Worm (Caenorhabditis elegans) whole organism, young adult: ENCODE data around the gene ZC190.6.

Source experiments
- B0261.1 ChIP-seq: sonication (generic microtip); optimal IDR thresholded peaks from 2 replicates; lab custom pipeline; 2016; ENCODE audit warnings: mild to moderate bottlenecking, missing genetic modification characterization, moderate library complexity, missing compliant biosample characterization
- B0336.3 ChIP-seq: fragments of 200-800 bp; sonication (Bioruptor generic); IDR thresholded peaks from 2 replicates; pipeline ENCODE4 v1.3.6; 2022; ENCODE audit warnings: missing genetic modification characterization, missing compliant biosample characterization
- F23B12.7 ChIP-seq: sonication (generic microtip); optimal IDR thresholded peaks from 2 replicates; lab custom pipeline; 2017; ENCODE audit warnings: missing genetic modification characterization, mild to moderate bottlenecking, missing compliant biosample characterization, antibody characterized with exemption, moderate library complexity; ENCODE audit not compliant: insufficient read depth
- F33H1.4 ChIP-seq: fragments of 200-800 bp; sonication (Bioruptor generic); IDR thresholded peaks from 2 replicates; pipeline ENCODE4 v1.3.6; 2022; ENCODE audit warnings: missing genetic modification reagents, missing genetic modification characterization, missing compliant biosample characterization
- K12H6.12 ChIP-seq: fragments of 200-800 bp; sonication (Bioruptor generic); optimal IDR thresholded peaks from 2 replicates; lab custom pipeline; 2018; ENCODE audit warnings: mild to moderate bottlenecking, missing genetic modification characterization, missing compliant biosample characterization
- Y56A3A.18 ChIP-seq: fragments of 200-800 bp; sonication (Bioruptor generic); IDR thresholded peaks from 2 replicates; pipeline ENCODE4 v1.3.6; 2022; ENCODE audit warnings: missing genetic modification reagents, missing genetic modification characterization, missing compliant biosample characterization
- Y67H2A.10 ChIP-seq: fragments of 200-800 bp; sonication (Bioruptor generic); conservative IDR thresholded peaks from 2 replicates; pipeline ENCODE4 v1.3.6; 2022; ENCODE audit warnings: missing genetic modification reagents, missing genetic modification characterization, missing compliant biosample characterization
- ZK185.1 ChIP-seq: sonication (generic microtip); optimal IDR thresholded peaks from 2 replicates; lab custom pipeline; 2016; ENCODE audit warnings: mild to moderate bottlenecking, missing genetic modification characterization, missing compliant biosample characterization; ENCODE audit not compliant: poor library complexity, severe bottlenecking
- akir-1 ChIP-seq: fragments of 200-800 bp; sonication (Bioruptor generic); optimal IDR thresholded peaks from 2 replicates; lab custom pipeline; 2018; ENCODE audit warnings: mild to moderate bottlenecking, missing genetic modification characterization, moderate library complexity, missing compliant biosample characterization
- athp-1 ChIP-seq: sonication (generic microtip); optimal IDR thresholded peaks from 2 replicates; lab custom pipeline; 2017; ENCODE audit warnings: mild to moderate bottlenecking, missing genetic modification characterization, missing compliant biosample characterization
- attf-5 ChIP-seq: fragments of 200-800 bp; sonication (Bioruptor generic); optimal IDR thresholded peaks from 2 replicates; lab custom pipeline; 2018; ENCODE audit warnings: mild to moderate bottlenecking, missing genetic modification characterization, missing compliant biosample characterization
- bed-1 ChIP-seq: fragments of 200-800 bp; sonication (Bioruptor generic); IDR thresholded peaks from 2 replicates; pipeline ENCODE4 v1.3.6; 2022; ENCODE audit warnings: missing genetic modification reagents, missing genetic modification characterization, missing compliant biosample characterization
- cebp-1 ChIP-seq, 2 experiments: fragments of 200-800 bp in 1 of 2; sonication (Bioruptor generic) in 1 of 2; sonication (generic microtip) in 1 of 2; IDR thresholded peaks in 1 of 2; optimal IDR thresholded peaks in 1 of 2; 2 replicates each; pipeline versions ENCODE4 v1.3.6 to Lab custom; 2017 to 2022; ENCODE audit warnings: missing compliant biosample characterization in 2 of 2, missing genetic modification characterization in 2 of 2, mild to moderate bottlenecking in 1 of 2, missing genetic modification reagents in 1 of 2, moderate library complexity in 1 of 2
- ceh-27 ChIP-seq: fragments of 200-800 bp; sonication (Bioruptor generic); optimal IDR thresholded peaks from 2 replicates; lab custom pipeline; 2018; ENCODE audit warnings: mild to moderate bottlenecking, missing genetic modification characterization, moderate library complexity, missing compliant biosample characterization
- egl-44 ChIP-seq: fragments of 200-800 bp; sonication (Bioruptor generic); IDR thresholded peaks from 2 replicates; pipeline ENCODE4 v1.3.6; 2022; ENCODE audit warnings: missing genetic modification reagents, missing genetic modification characterization, missing compliant biosample characterization
- fkh-3 ChIP-seq: sonication (generic microtip); optimal IDR thresholded peaks from 2 replicates; lab custom pipeline; 2016; ENCODE audit warnings: mild to moderate bottlenecking, missing genetic modification characterization, missing compliant biosample characterization
- hlh-26 ChIP-seq: fragments of 200-800 bp; sonication (Bioruptor generic); conservative IDR thresholded peaks from 2 replicates; pipeline ENCODE4 v1.3.6; 2022; ENCODE audit warnings: missing genetic modification reagents, missing genetic modification characterization, missing compliant biosample characterization
- hmg-1.2 ChIP-seq: fragments of 200-800 bp; sonication (Bioruptor generic); IDR thresholded peaks from 2 replicates; pipeline ENCODE4 v1.3.6; 2022; ENCODE audit warnings: missing genetic modification reagents, missing genetic modification characterization, missing compliant biosample characterization
- hrde-1 ChIP-seq: sonication (generic microtip); optimal IDR thresholded peaks from 2 replicates; lab custom pipeline; 2016; ENCODE audit warnings: missing genetic modification characterization, mild to moderate bottlenecking, missing compliant biosample characterization, moderate library complexity, missing genotype, missing genetic modification reagents, borderline replicate concordance
- lir-1 ChIP-seq: fragments of 200-800 bp; sonication (Bioruptor generic); conservative IDR thresholded peaks from 2 replicates; pipeline ENCODE4 v1.3.6; 2022; ENCODE audit warnings: missing genetic modification reagents, missing genetic modification characterization, missing compliant biosample characterization
- lsy-27 ChIP-seq: sonication (generic microtip); optimal IDR thresholded peaks from 2 replicates; lab custom pipeline; 2017; ENCODE audit warnings: missing genetic modification characterization, mild to moderate bottlenecking, missing compliant biosample characterization, antibody characterized with exemption, missing genotype, borderline replicate concordance; ENCODE audit not compliant: insufficient read depth
- madf-10 ChIP-seq: sonication (generic microtip); optimal IDR thresholded peaks from 2 replicates; lab custom pipeline; 2016; ENCODE audit warnings: mild to moderate bottlenecking, missing genetic modification characterization, missing compliant biosample characterization
- nfyb-1 ChIP-seq: fragments of 200-800 bp; sonication (Bioruptor generic); IDR thresholded peaks from 2 replicates; pipeline ENCODE4 v1.3.6; 2022; ENCODE audit warnings: missing genetic modification reagents, missing genetic modification characterization, missing compliant biosample characterization
- nhr-27 ChIP-seq: fragments of 200-800 bp; sonication (Bioruptor generic); optimal IDR thresholded peaks from 2 replicates; lab custom pipeline; 2018; ENCODE audit warnings: mild to moderate bottlenecking, missing genetic modification characterization, moderate library complexity, missing compliant biosample characterization
- nhr-80 ChIP-seq: sonication (generic microtip); optimal IDR thresholded peaks from 2 replicates; lab custom pipeline; 2016; ENCODE audit warnings: missing genetic modification characterization, missing compliant biosample characterization
- pbrm-1 ChIP-seq: fragments of 200-800 bp; sonication (Bioruptor generic); IDR thresholded peaks from 2 replicates; pipeline ENCODE4 v1.3.6; 2022; ENCODE audit warnings: missing genetic modification reagents, missing genetic modification characterization, missing compliant biosample characterization
- pha-4 ChIP-seq: fragments of 150-350 bp; sonication (generic microtip); optimal IDR thresholded peaks from 2 replicates; lab custom pipeline; 2014; ENCODE audit warnings: missing biosample characterization, missing genetic modification reagents, missing genetic modification characterization
- rpc-1 ChIP-seq, 2 experiments: fragments of 150-350 bp in 1 of 2; sonication (generic microtip) in 1 of 2; optimal IDR thresholded peaks; 2 replicates each; lab custom pipeline; 2014 to 2018; ENCODE audit warnings: missing biosample characterization in 1 of 2, missing genetic modification characterization in 1 of 2, missing genetic modification reagents in 1 of 2, missing genotype in 1 of 2
- sdz-38 ChIP-seq: sonication (generic microtip); optimal IDR thresholded peaks from 2 replicates; lab custom pipeline; 2016; ENCODE audit warnings: missing genotype, missing genetic modification characterization, missing compliant biosample characterization
- snpc-4 ChIP-seq, 5 experiments: fragments of 150-350 bp in 1 of 5; sonication (generic microtip) in 4 of 5; optimal IDR thresholded peaks; 2 replicates each; lab custom pipeline; 2014 to 2018; ENCODE audit warnings: missing genetic modification characterization in 5 of 5, missing biosample characterization in 3 of 5, antibody characterized with exemption in 2 of 5, mild to moderate bottlenecking in 2 of 5, missing compliant biosample characterization in 2 of 5, missing genotype in 2 of 5, moderate library complexity in 2 of 5, missing genetic modification reagents in 1 of 5
- tbp1 ChIP-seq: fragments of 200-800 bp; sonication (Bioruptor generic); optimal IDR thresholded peaks from 2 replicates; lab custom pipeline; 2018; ENCODE audit warnings: mild to moderate bottlenecking, missing genetic modification characterization, missing compliant biosample characterization
- unc-130 ChIP-seq: sonication (generic microtip); optimal IDR thresholded peaks from 2 replicates; lab custom pipeline; 2016; ENCODE audit warnings: missing genetic modification reagents, missing genetic modification characterization, missing compliant biosample characterization
- zfh-2 ChIP-seq: fragments of 200-800 bp; sonication (Bioruptor generic); conservative IDR thresholded peaks from 2 replicates; pipeline ENCODE4 v1.3.6; 2022; ENCODE audit warnings: missing genetic modification reagents, missing genetic modification characterization, missing compliant biosample characterization
- zim-3 ChIP-seq: sonication (generic microtip); optimal IDR thresholded peaks from 2 replicates; lab custom pipeline; 2017; ENCODE audit warnings: mild to moderate bottlenecking, missing genetic modification characterization, moderate library complexity, missing compliant biosample characterization
- ztf-18 ChIP-seq: sonication (generic microtip); optimal IDR thresholded peaks from 2 replicates; lab custom pipeline; 2016; ENCODE audit warnings: missing genotype, mild to moderate bottlenecking, missing genetic modification characterization, missing compliant biosample characterization
- ztf-22 ChIP-seq: fragments of 200-800 bp; sonication (Bioruptor generic); optimal IDR thresholded peaks from 2 replicates; lab custom pipeline; 2018; ENCODE audit warnings: mild to moderate bottlenecking, missing genetic modification characterization, moderate library complexity, missing compliant biosample characterization
- ztf-25 ChIP-seq: fragments of 200-800 bp; sonication (Bioruptor generic); IDR thresholded peaks from 2 replicates; pipeline ENCODE4 v1.3.6; 2022; ENCODE audit warnings: missing genetic modification reagents, missing genetic modification characterization, missing compliant biosample characterization
- ztf-6 ChIP-seq: fragments of 200-800 bp; sonication (Bioruptor generic); IDR thresholded peaks from 2 replicates; pipeline ENCODE4 v1.3.6; 2022; ENCODE audit warnings: missing genetic modification reagents, missing genetic modification characterization, missing compliant biosample characterization

The ZC190.6 gene

ce11 chrV:8635575-8635974, 41.5 kb downstream of the ZC190.6 start, which contains the start of gene oac-29:
Gene oac-29, minus strand, starts transcription at chrV:8635675.
- TF ChIP-seq tbp1 (no peak), fkh-3 (tag; lab: Kevin White, UChicago) (no peak), ztf-22 (GFP tag; lab: Kevin White, UChicago) (no peak), hrde-1 (tag; lab: Kevin White, UChicago) (no peak)

- TF ChIP-seq B0261.1 (tag; lab: Kevin White, UChicago) (no peak), zfh-2 (GFP tag; lab: Robert Waterston, UW) (no peak), akir-1 (GFP tag; lab: Kevin White, UChicago) (no peak), athp-1 (tag; lab: Kevin White, UChicago) (no peak), bed-1 (GFP tag; lab: Robert Waterston, UW) (no peak), sdz-38 (tag; lab: Kevin White, UChicago) (no peak), F33H1.4 (no peak), hlh-26 (GFP tag; lab: Robert Waterston, UW) (no peak), ZK185.1 (tag; lab: Kevin White, UChicago) (no peak), ztf-6 (GFP tag; lab: Robert Waterston, UW) (no peak), unc-130 (no peak)
- TF ChIP-seq, all 124 proteins: peak for 0
Observed at ce11 chrV:8632788-8633187, 44.3 kb downstream of the ZC190.6 start.

- no peak for TF ChIP-seq egl-44 (GFP tag; lab: Robert Waterston, UW)
- 0 out of 2 replicates have a peak, but pooled peaks have one; percentile 15 for TF ChIP-seq cebp-1 (GFP tag; IDR thresholded peaks at IDR 0.05; lab: Robert Waterston, UW)
- no peak for TF ChIP-seq cebp-1 (tag; optimal IDR thresholded peaks at IDR 0.05; lab: Kevin White, UChicago)
- peak; percentile 66; the same call in 1 of the 2 replicates for TF ChIP-seq nfyb-1
- TF ChIP-seq attf-5 (GFP tag; lab: Kevin White, UChicago) = peak; percentile 49
- TF ChIP-seq lir-1 = 0 out of 2 replicates have a peak, but pooled peaks have one; percentile 16
- TF ChIP-seq pha-4 (tag; lab: Kevin White, UChicago) = peak; percentile 26
- peak; percentile 56 for TF ChIP-seq K12H6.12
- peak; percentile 68 for TF ChIP-seq pbrm-1
- no peak for TF ChIP-seq B0336.3 (GFP tag; lab: Robert Waterston, UW)
- TF ChIP-seq hmg-1.2 (GFP tag; lab: Robert Waterston, UW) = peak; percentile 31; the same call in 1 of the 2 replicates
- TF ChIP-seq rpc-1 (optimal IDR thresholded peaks at IDR 0.05; lab: Kevin White, UChicago) = peak; percentile 31
- no peak for TF ChIP-seq rpc-1 (tag; optimal IDR thresholded peaks at IDR 0.05; lab: Kevin White, UChicago)
- TF ChIP-seq nhr-27 = no peak
- TF ChIP-seq Y56A3A.18 (GFP tag; lab: Robert Waterston, UW) = peak; percentile 41; the same call in 1 of the 2 replicates
- peak; percentile 82 for TF ChIP-seq nhr-80 (tag; lab: Kevin White, UChicago)
- TF ChIP-seq snpc-4 (GFP tag; optimal IDR thresholded peaks at IDR 0.05; lab: Kevin White, UChicago) = no peak
- peak in 1 of 4 experiments; percentile 26 for TF ChIP-seq snpc-4 (tag; optimal IDR thresholded peaks at IDR 0.05; lab: Kevin White, UChicago)
- no peak for TF ChIP-seq lsy-27 (tag; lab: Kevin White, UChicago)
- TF ChIP-seq ZK185.1 (tag; lab: Kevin White, UChicago) = peak; percentile 11
- no peak for TF ChIP-seq ceh-27 (GFP tag; lab: Kevin White, UChicago)
- 0 out of 2 replicates have a peak, but pooled peaks have one; percentile 9 for TF ChIP-seq ztf-25 (GFP tag; lab: Robert Waterston, UW)
- peak; percentile 41 for TF ChIP-seq ztf-18 (tag; lab: Kevin White, UChicago)
- peak; percentile 78 for TF ChIP-seq madf-10
- TF ChIP-seq F23B12.7 (tag; lab: Kevin White, UChicago) = peak; percentile 63
- TF ChIP-seq zim-3 (tag; lab: Kevin White, UChicago) = no peak
- 0 out of 2 replicates have a peak, but pooled peaks have one; percentile 52 for TF ChIP-seq Y67H2A.10 (GFP tag; lab: Robert Waterston, UW)
Observed at ce11 chrV:8631277-8631765, 45.8 kb downstream of the ZC190.6 start, which contains the start of gene atg-18. Gene atg-18, minus strand, starts transcription at chrV:8631327.
